Fruit fly (Drosophila melanogaster): ENCODE results near the gene CG43248.

The CG43248 gene

dm6 chr3L:15500813-15501645 lies 30.2 kb downstream of the CG43248 start, which contains the start of gene CG7272:
TSS of gene CG7272 (plus strand) at chr3L:15500938.
- peak; percentile 1 for TF ChIP-seq CG17801 (GFP tag; optimal IDR thresholded peaks at IDR 0.05; ENCODE audit: partially characterized antibody)

- no peak for TF ChIP-seq CG17801 (GFP tag; optimal IDR thresholded peaks at IDR 0.05; ENCODE audit: partially characterized antibody)
Measured at dm6 chr3L:15498745-15499144, 32.5 kb downstream of the CG43248 start, which contains the start of gene CG7275. TSS of gene CG7275 (plus strand) at chr3L:15498959.

dm6 chr3L:15497902-15498301 lies 33.4 kb downstream of the CG43248 start, which contains the start of gene CG7276:
TSS of gene CG7276 (plus strand) at chr3L:15498202.
- no peak for TF ChIP-seq CG17801 (GFP tag; optimal IDR thresholded peaks at IDR 0.05; ENCODE audit: partially characterized antibody)

- TF ChIP-seq CG17801 (GFP tag; optimal IDR thresholded peaks at IDR 0.05; ENCODE audit: partially characterized antibody): no peak
Measured at dm6 chr3L:15496274-15496673, 35.0 kb downstream of the CG43248 start, which contains the start of gene CG13455. TSS of gene CG13455 (plus strand) at chr3L:15496574.

dm6 chr3L:15495449-15495848 lies 35.8 kb downstream of the CG43248 start, which contains the start of gene CG12355:
TSS of gene CG12355 (minus strand) at chr3L:15495549.
- TF ChIP-seq CG17801 (GFP tag; optimal IDR thresholded peaks at IDR 0.05; ENCODE audit: partially characterized antibody): no peak

dm6 chr3L:15494599-15495271 lies 36.5 kb downstream of the CG43248 start:
- no peak for TF ChIP-seq CG17801 (GFP tag; optimal IDR thresholded peaks at IDR 0.05; ENCODE audit: partially characterized antibody)

dm6 chr3L:15493886-15494598 lies 37.2 kb downstream of the CG43248 start:
- peak; percentile 17 for TF ChIP-seq CG17801 (GFP tag; optimal IDR thresholded peaks at IDR 0.05; ENCODE audit: partially characterized antibody)

- no peak for TF ChIP-seq CG17801 (GFP tag; optimal IDR thresholded peaks at IDR 0.05; ENCODE audit: partially characterized antibody)
Measured at dm6 chr3L:15485302-15485701, 46.0 kb downstream of the CG43248 start, which contains the start of gene Ran-like. TSS of gene Ran-like (minus strand) at chr3L:15485402.
